Worm (Caenorhabditis elegans) whole organism, L1 larva: ENCODE measurements around the gene ska-3.

Source experiments
- C34B4.2 ChIP-seq: sonication (generic microtip); optimal IDR thresholded peaks from 2 replicates; lab custom pipeline; 2017; ENCODE audit warnings: mild to moderate bottlenecking, missing genetic modification characterization, missing compliant biosample characterization
- F16B12.6 ChIP-seq: fragments of 150-350 bp; optimal IDR thresholded peaks from 2 replicates; lab custom pipeline; 2014; ENCODE audit warnings: missing biosample characterization, missing genetic modification characterization
- aha-1 ChIP-seq: fragments of 150-350 bp; optimal IDR thresholded peaks from 2 replicates; lab custom pipeline; 2014; ENCODE audit warnings: missing biosample characterization, missing genetic modification characterization
- alr-1 ChIP-seq: fragments of 200-800 bp; sonication (Bioruptor generic); optimal IDR thresholded peaks from 2 replicates; lab custom pipeline; 2018; ENCODE audit warnings: borderline replicate concordance, mild to moderate bottlenecking, missing genetic modification characterization, missing compliant biosample characterization
- ama-1 ChIP-seq: fragments of 150-350 bp; optimal IDR thresholded peaks from 2 replicates; lab custom pipeline; 2014
- blmp-1 ChIP-seq: fragments of 150-350 bp; optimal IDR thresholded peaks from 2 replicates; lab custom pipeline; 2014; ENCODE audit warnings: missing biosample characterization, missing genetic modification characterization
- ceh-82 ChIP-seq, 3 experiments: fragments of 150-350 bp in 1 of 3; sonication (generic microtip) in 2 of 3; optimal IDR thresholded peaks; 2 replicates each; lab custom pipeline; 2014 to 2017; ENCODE audit warnings: missing biosample characterization in 3 of 3, missing genetic modification characterization in 3 of 3
- ceh-90 ChIP-seq: sonication (generic microtip); optimal IDR thresholded peaks from 2 replicates; lab custom pipeline; 2016; ENCODE audit warnings: missing genetic modification characterization, missing compliant biosample characterization
- ces-1 ChIP-seq: fragments of 150-350 bp; optimal IDR thresholded peaks from 2 replicates; lab custom pipeline; 2014; ENCODE audit warnings: missing biosample characterization, missing genetic modification reagents, missing genetic modification characterization
- dsc-1 ChIP-seq: sonication (generic microtip); optimal IDR thresholded peaks from 2 replicates; lab custom pipeline; 2016; ENCODE audit warnings: mild to moderate bottlenecking, missing genetic modification characterization, missing compliant biosample characterization
- efl-1 ChIP-seq, 4 experiments: fragments of 150-350 bp; optimal IDR thresholded peaks in 3 of 4; peaks in 1 of 4; 1 replicate in 1 of 4; 2 replicates in 3 of 4; lab custom pipeline; 2014; ENCODE audit warnings: missing biosample characterization in 2 of 4, missing genetic modification characterization in 2 of 4, missing genetic modification reagents in 2 of 4
- egl-13 ChIP-seq: sonication (generic microtip); optimal IDR thresholded peaks from 2 replicates; lab custom pipeline; 2016; ENCODE audit warnings: missing genotype, missing genetic modification reagents, missing genetic modification characterization, missing compliant biosample characterization
- elt-2 ChIP-seq: sonication (generic microtip); optimal IDR thresholded peaks from 2 replicates; lab custom pipeline; 2016; ENCODE audit warnings: missing genetic modification characterization, mild to moderate bottlenecking, inconsistent platforms, missing compliant biosample characterization, missing genetic modification reagents
- elt-3 ChIP-seq, 6 experiments: fragments of 150-350 bp in 1 of 6; sonication (generic microtip); optimal IDR thresholded peaks; 2 replicates each; lab custom pipeline; 2017 to 2018; ENCODE audit warnings: missing biosample characterization in 6 of 6, missing genetic modification characterization in 6 of 6, inconsistent platforms in 1 of 6
- ets-5 ChIP-seq: fragments of 200-800 bp; sonication (Bioruptor generic); IDR thresholded peaks from 2 replicates; pipeline ENCODE4 v1.3.6; 2022; ENCODE audit warnings: missing genetic modification characterization, missing compliant biosample characterization
- fkh-4 ChIP-seq: sonication (generic microtip); optimal IDR thresholded peaks from 2 replicates; lab custom pipeline; 2016; ENCODE audit warnings: missing compliant biosample characterization, missing genetic modification characterization, borderline replicate concordance
- fos-1 ChIP-seq: fragments of 150-350 bp; optimal IDR thresholded peaks from 2 replicates; lab custom pipeline; 2014; ENCODE audit warnings: missing biosample characterization, missing genetic modification characterization
- hpl-2 ChIP-seq: fragments of 150-350 bp; optimal IDR thresholded peaks from 2 replicates; lab custom pipeline; 2014; ENCODE audit warnings: missing biosample characterization, missing genetic modification reagents, missing genetic modification characterization
- jun-1 ChIP-seq: fragments of 150-350 bp; optimal IDR thresholded peaks from 2 replicates; lab custom pipeline; 2014; ENCODE audit warnings: missing biosample characterization, missing genetic modification reagents, missing genetic modification characterization
- lin-35 ChIP-seq, 2 experiments: fragments of 150-350 bp; optimal IDR thresholded peaks; 2 replicates each; lab custom pipeline; 2014; ENCODE audit warnings: missing biosample characterization in 2 of 2, missing genetic modification characterization in 2 of 2, missing genetic modification reagents in 2 of 2
- lir-3 ChIP-seq: sonication (generic microtip); optimal IDR thresholded peaks from 2 replicates; lab custom pipeline; 2016; ENCODE audit warnings: mild to moderate bottlenecking, missing genetic modification characterization, moderate library complexity, missing compliant biosample characterization; ENCODE audit not compliant: poor library complexity
- lsy-2 ChIP-seq, 2 experiments: fragments of 150-350 bp; optimal IDR thresholded peaks; 2 replicates each; lab custom pipeline; 2014; ENCODE audit warnings: missing biosample characterization in 2 of 2, missing genetic modification characterization in 2 of 2
- mdl-1 ChIP-seq, 2 experiments: fragments of 150-350 bp; optimal IDR thresholded peaks; 2 replicates each; lab custom pipeline; 2014 to 2017; ENCODE audit warnings: missing biosample characterization in 2 of 2, missing genetic modification characterization in 2 of 2, inconsistent platforms in 1 of 2
- nhr-19 ChIP-seq: fragments of 200-800 bp; sonication (Bioruptor generic); conservative IDR thresholded peaks from 2 replicates; pipeline ENCODE4 v1.3.6; 2022; ENCODE audit warnings: missing genetic modification characterization, missing compliant biosample characterization
- nhr-20 ChIP-seq: sonication (generic microtip); optimal IDR thresholded peaks from 2 replicates; lab custom pipeline; 2016; ENCODE audit warnings: mild to moderate bottlenecking, missing genetic modification characterization, missing compliant biosample characterization
- nhr-28 ChIP-seq: fragments of 150-350 bp; optimal IDR thresholded peaks from 2 replicates; lab custom pipeline; 2014; ENCODE audit warnings: missing biosample characterization, missing genetic modification characterization
- nhr-47 ChIP-seq: sonication (generic microtip); optimal IDR thresholded peaks from 2 replicates; lab custom pipeline; 2016; ENCODE audit warnings: mild to moderate bottlenecking, missing genetic modification characterization, moderate library complexity, missing compliant biosample characterization
- nhr-71 ChIP-seq: sonication (generic microtip); optimal IDR thresholded peaks from 2 replicates; lab custom pipeline; 2016; ENCODE audit warnings: mild to moderate bottlenecking, missing genetic modification characterization, moderate library complexity, missing compliant biosample characterization
- nhr-77 ChIP-seq: fragments of 150-350 bp; optimal IDR thresholded peaks from 2 replicates; lab custom pipeline; 2014; ENCODE audit warnings: missing biosample characterization, missing genetic modification characterization
- nhr-84 ChIP-seq: sonication (generic microtip); optimal IDR thresholded peaks from 2 replicates; lab custom pipeline; 2017; ENCODE audit warnings: missing biosample characterization, missing genetic modification characterization
- nhr-85 ChIP-seq: sonication (generic microtip); peaks from one replicate; lab custom pipeline; 2016; ENCODE audit warnings: missing genetic modification characterization, inconsistent platforms, missing compliant biosample characterization
- sox-4 ChIP-seq: sonication (generic microtip); optimal IDR thresholded peaks from 2 replicates; lab custom pipeline; 2016; ENCODE audit warnings: missing genetic modification characterization, missing compliant biosample characterization
- sptf-1 ChIP-seq: fragments of 150-350 bp; optimal IDR thresholded peaks from 2 replicates; lab custom pipeline; 2014; ENCODE audit warnings: missing biosample characterization, missing genetic modification characterization
- sup-37 ChIP-seq: fragments of 200-800 bp; sonication (Bioruptor generic); optimal IDR thresholded peaks from 2 replicates; lab custom pipeline; 2018; ENCODE audit warnings: mild to moderate bottlenecking, missing genetic modification characterization, missing compliant biosample characterization
- tbx-2 ChIP-seq: sonication (generic microtip); optimal IDR thresholded peaks from 2 replicates; lab custom pipeline; 2016; ENCODE audit warnings: missing genetic modification characterization, missing compliant biosample characterization
- unc-130 ChIP-seq: fragments of 150-350 bp; optimal IDR thresholded peaks from 2 replicates; lab custom pipeline; 2017; ENCODE audit warnings: missing biosample characterization, missing genetic modification characterization, inconsistent platforms
- unc-62 ChIP-seq: fragments of 150-350 bp; optimal IDR thresholded peaks from 2 replicates; lab custom pipeline; 2014; ENCODE audit warnings: missing biosample characterization, missing genetic modification reagents, missing genetic modification characterization
- unc-98 ChIP-seq: fragments of 200-800 bp; sonication (Bioruptor generic); IDR thresholded peaks from 2 replicates; pipeline ENCODE4 v1.3.6; 2022; ENCODE audit warnings: missing genetic modification characterization, missing compliant biosample characterization
- vab-15 ChIP-seq: sonication (generic microtip); optimal IDR thresholded peaks from 2 replicates; lab custom pipeline; 2017; ENCODE audit warnings: missing genotype, mild to moderate bottlenecking, missing genetic modification characterization, missing compliant biosample characterization
- xbp-1 ChIP-seq: sonication (generic microtip); optimal IDR thresholded peaks from 2 replicates; lab custom pipeline; 2016; ENCODE audit warnings: missing genetic modification characterization, missing compliant biosample characterization
- zag-1 ChIP-seq: fragments of 150-350 bp; optimal IDR thresholded peaks from 2 replicates; lab custom pipeline; 2014; ENCODE audit warnings: missing biosample characterization, missing genetic modification characterization
- ztf-11 ChIP-seq, 2 experiments: sonication (generic microtip); optimal IDR thresholded peaks; 2 replicates each; lab custom pipeline; 2016 to 2017; ENCODE audit warnings: missing genetic modification characterization in 2 of 2, missing biosample characterization in 1 of 2, missing compliant biosample characterization in 1 of 2

The ska-3 gene

ce11 chrIII:5683998-5684397, 5.2 kb upstream of the ska-3 start, which contains the start of gene rcan-1:
TSS of gene rcan-1 (minus strand) at chrIII:5684098.
- no peak for TF ChIP-seq lin-35 (GFP tag; optimal IDR thresholded peaks at IDR 0.05; lab: Kevin White, UChicago)
- no peak for TF ChIP-seq ceh-82 (tag; optimal IDR thresholded peaks at IDR 0.05; lab: Kevin White, UChicago)
- no peak for TF ChIP-seq lir-3 (tag; lab: Kevin White, UChicago)
- no peak for TF ChIP-seq fkh-4 (tag; lab: Kevin White, UChicago)
- no peak for TF ChIP-seq hpl-2
- TF ChIP-seq sptf-1 (tag; lab: Kevin White, UChicago): no peak
- no peak for TF ChIP-seq unc-62 (GFP tag; lab: Kevin White, UChicago)
- no peak for TF ChIP-seq aha-1 (tag; lab: Kevin White, UChicago)
- no peak for TF ChIP-seq sox-4 (tag; lab: Kevin White, UChicago)
- no peak for TF ChIP-seq blmp-1
- TF ChIP-seq unc-98: no peak
- no peak for TF ChIP-seq fos-1
- TF ChIP-seq jun-1: no peak
- TF ChIP-seq sup-37: no peak
- TF ChIP-seq nhr-71 (tag; lab: Kevin White, UChicago): no peak
- TF ChIP-seq mdl-1 (tag; optimal IDR thresholded peaks at IDR 0.05; lab: Kevin White, UChicago): no peak
- no peak for TF ChIP-seq ces-1 (GFP tag; lab: Kevin White, UChicago)
- TF ChIP-seq dsc-1: no peak
- TF ChIP-seq C34B4.2: no peak

DNA sequence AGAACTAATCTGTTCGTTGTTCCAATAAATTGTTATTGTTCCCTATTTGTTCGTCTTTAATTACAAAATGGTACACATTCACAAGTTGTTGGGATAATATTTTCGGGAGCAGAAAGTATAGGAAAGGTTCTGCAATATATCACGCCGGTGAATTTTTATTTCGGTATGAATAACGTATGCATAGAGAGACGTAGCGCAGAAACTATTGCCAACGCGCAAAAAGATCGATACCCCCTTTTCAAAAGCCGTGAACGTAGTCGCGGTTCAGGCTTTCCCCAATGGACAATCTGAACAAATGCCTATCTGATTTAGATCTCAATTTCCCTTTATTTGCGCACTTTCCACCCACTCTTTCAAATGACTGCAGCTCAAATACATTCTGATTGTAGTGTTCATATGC, 1.3 kb upstream of the ska-3 start, which contains the start of gene pst-2:
pst-2 (plus strand) TSS at position 293 of the 400 bp plus-strand sequence.
- TF ChIP-seq blmp-1 (peak; percentile 2), vab-15 (tag; lab: Kevin White, UChicago) (no peak), lsy-2 (tag; optimal IDR thresholded peaks at IDR 0.05; lab: Kevin White, UChicago) (peak in 1 of 2 experiments; percentile 7), unc-130 (no peak), tbx-2 (tag; lab: Kevin White, UChicago) (no peak), xbp-1 (tag; lab: Kevin White, UChicago) (no peak), ama-1 (lab: Kevin White, UChicago) (no peak), nhr-28 (no peak), ceh-90 (no peak), nhr-84 (tag; lab: Kevin White, UChicago) (no peak), nhr-77 (no peak), ztf-11 (tag; optimal IDR thresholded peaks at IDR 0.05; lab: Kevin White, UChicago) (no peak), nhr-19 (GFP tag; lab: Robert Waterston, UW) (no peak), nhr-85 (tag; lab: Kevin White, UChicago) (no peak), fos-1 (no peak), F16B12.6 (tag; lab: Kevin White, UChicago) (no peak), zag-1 (tag; lab: Kevin White, UChicago) (no peak), nhr-47 (tag; lab: Kevin White, UChicago) (peak; percentile 14)

DNA sequence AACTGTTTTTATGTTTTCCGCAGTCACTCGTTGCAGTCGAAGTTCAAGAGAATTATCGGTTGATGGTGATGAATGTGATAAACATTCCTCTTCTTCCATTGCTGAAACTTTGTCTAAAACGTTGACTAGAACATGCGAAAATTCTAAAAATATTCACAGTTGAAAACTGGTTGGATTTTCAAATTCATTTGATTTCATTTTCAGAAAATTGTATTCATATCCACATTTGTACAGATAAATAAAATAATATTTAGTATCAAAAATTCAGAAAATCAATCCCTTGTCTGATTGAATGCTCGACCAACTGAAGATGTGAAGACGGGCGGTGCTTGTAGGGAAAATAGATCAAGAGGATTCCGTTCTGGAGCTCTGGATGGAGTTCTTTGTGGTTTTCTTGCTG, 1.0 kb downstream of the ska-3 start, which contains the start of gene F54E7.9:
F54E7.9 (minus strand) TSS at position 101 of the 400 bp plus-strand sequence.
- TF ChIP-seq ceh-90 (no peak), ets-5 (GFP tag; lab: Robert Waterston, UW) (no peak), aha-1 (tag; lab: Kevin White, UChicago) (no peak), elt-3 (tag; optimal IDR thresholded peaks at IDR 0.05; lab: Kevin White, UChicago) (no peak), nhr-77 (no peak), egl-13 (no peak), elt-2 (tag; lab: Kevin White, UChicago) (no peak), nhr-20 (tag; lab: Kevin White, UChicago) (no peak), nhr-85 (tag; lab: Kevin White, UChicago) (peak; percentile 16), nhr-47 (tag; lab: Kevin White, UChicago) (no peak), efl-1 (optimal IDR thresholded peaks at IDR 0.05; lab: Kevin White, UChicago) (no peak), efl-1 (GFP tag; optimal IDR thresholded peaks at IDR 0.05 in 1 of 2; lab: Kevin White, UChicago) (peak in 1 of 2 experiments; percentile 88), ztf-11 (tag; optimal IDR thresholded peaks at IDR 0.05; lab: Kevin White, UChicago) (no peak), alr-1 (tag; lab: Kevin White, UChicago) (no peak)
